In genomic region chr2L:6356686-6357362, dm6 we compare ENCODE assay signal across 5 fruit fly cellular contexts.
TF ChIP-seq lines count a peak whose summit lies in the region.

No protein-coding gene starts in this region.

- peak; percentile 89 to 91 for TF ChIP-seq CTCF in S2 (optimal IDR thresholded peaks at IDR 0.05; lab: Kevin White, UChicago)
- TF ChIP-seq CTCF in whole organism, embryonic (GFP tag; optimal IDR thresholded peaks at IDR 0.05; lab: Kevin White, UChicago) = peak; percentile 94

TF ChIP-seq in whole organism, embryonic, 481 proteins besides CTCF, POLR2A, EP300 and RAD21 (continues in another document):
- peak; percentile 45 for TF ChIP-seq ewg (GFP tag; optimal IDR thresholded peaks at IDR 0.05; lab: Kevin White, UChicago)
- no peak for TF ChIP-seq E2f2 (GFP tag; IDR thresholded peaks at IDR 0.05; lab: Robert Waterston, UW)
- TF ChIP-seq Opbp (GFP tag; IDR thresholded peaks at IDR 0.05; lab: Robert Waterston, UW; ENCODE audit: partially characterized antibody) = peak; percentile 60; the same call in 2 of the 3 replicates
- TF ChIP-seq sna (GFP tag; IDR thresholded peaks at IDR 0.05; lab: Robert Waterston, UW; ENCODE audit: partially characterized antibody) = no peak
- TF ChIP-seq B-H2 (GFP tag; optimal IDR thresholded peaks at IDR 0.05; lab: Kevin White, UChicago) = peak; percentile 14
- TF ChIP-seq inv (GFP tag; IDR thresholded peaks at IDR 0.05; lab: Robert Waterston, UW; ENCODE audit: partially characterized antibody) = no peak
- no peak for TF ChIP-seq HLH54F (GFP tag; optimal IDR thresholded peaks at IDR 0.05; lab: Kevin White, UChicago)
- peak; percentile 87 for TF ChIP-seq sens (GFP tag; lab: Kevin White, UChicago)
- no peak for TF ChIP-seq CG6272 (GFP tag; IDR thresholded peaks at IDR 0.05; lab: Robert Waterston, UW)
- TF ChIP-seq CG4617 (GFP tag; optimal IDR thresholded peaks at IDR 0.05; lab: Kevin White, UChicago; ENCODE audit: borderline replicate concordance) = no peak
- TF ChIP-seq Sox100B (GFP tag; optimal IDR thresholded peaks at IDR 0.05; lab: Kevin White, UChicago) = peak; percentile 28
- no peak for TF ChIP-seq klu (GFP tag; IDR thresholded peaks at IDR 0.05; lab: Robert Waterston, UW)
- peak; percentile 37 for TF ChIP-seq fd96Cb (tag; optimal IDR thresholded peaks at IDR 0.05; lab: Kevin White, UChicago)
- TF ChIP-seq pnt (GFP tag; optimal IDR thresholded peaks at IDR 0.05; lab: Kevin White, UChicago) = no peak
- no peak for TF ChIP-seq oc (tag; optimal IDR thresholded peaks at IDR 0.05; lab: Kevin White, UChicago)
- TF ChIP-seq zen (tag; optimal IDR thresholded peaks at IDR 0.05; lab: Kevin White, UChicago) = peak; percentile 68
- no peak for TF ChIP-seq Side (GFP tag; optimal IDR thresholded peaks at IDR 0.05; lab: Kevin White, UChicago)
- TF ChIP-seq NFAT (GFP tag; IDR thresholded peaks at IDR 0.05; lab: Robert Waterston, UW) = peak; percentile 53; the same call in 1 of the 2 replicates
- no peak for TF ChIP-seq Bteb2 (GFP tag; optimal IDR thresholded peaks at IDR 0.05; lab: Kevin White, UChicago)
- TF ChIP-seq Lim3 (GFP tag; IDR thresholded peaks at IDR 0.05; lab: Robert Waterston, UW) = no peak
- peak; percentile 33 for TF ChIP-seq CG13296 (GFP tag; optimal IDR thresholded peaks at IDR 0.05; lab: Kevin White, UChicago)
- TF ChIP-seq Fer2 (tag; optimal IDR thresholded peaks at IDR 0.05; lab: Kevin White, UChicago) = no peak

TF ChIP-seq in whole organism, prepupa, 60 proteins besides CTCF, POLR2A, EP300 and RAD21 (continues in another document):
- TF ChIP-seq Sox102F (GFP tag; optimal IDR thresholded peaks at IDR 0.05; lab: Kevin White, UChicago) = no peak
- TF ChIP-seq CG32006 (GFP tag; optimal IDR thresholded peaks at IDR 0.05; lab: Kevin White, UChicago) = no peak
- TF ChIP-seq svp (GFP tag; lab: Kevin White, UChicago) = peak; percentile 30
- 0 out of 2 replicates have a peak, but pooled peaks have one; percentile 10 for TF ChIP-seq CG15336 (GFP tag; IDR thresholded peaks at IDR 0.05; lab: Robert Waterston, UW)
- no peak for TF ChIP-seq achi (GFP tag; optimal IDR thresholded peaks at IDR 0.05; lab: Kevin White, UChicago)
- no peak for TF ChIP-seq dsx (GFP tag; optimal IDR thresholded peaks at IDR 0.05; lab: Kevin White, UChicago; ENCODE audit: poor library complexity, severe bottlenecking)
- TF ChIP-seq Eip75B (GFP tag; optimal IDR thresholded peaks at IDR 0.05; lab: Kevin White, UChicago) = no peak
- TF ChIP-seq Hr38 (GFP tag; optimal IDR thresholded peaks at IDR 0.05; lab: Kevin White, UChicago) = no peak
- peak in 1 of 2 experiments; percentile 1 for TF ChIP-seq salr (GFP tag; optimal IDR thresholded peaks at IDR 0.05; lab: Kevin White, UChicago)
- no peak for TF ChIP-seq CG6276 (GFP tag; optimal IDR thresholded peaks at IDR 0.05; lab: Kevin White, UChicago)
- peak; percentile 5 for TF ChIP-seq topi (GFP tag; optimal IDR thresholded peaks at IDR 0.05; lab: Kevin White, UChicago)
- no peak for TF ChIP-seq Eip93F (GFP tag; optimal IDR thresholded peaks at IDR 0.05; lab: Kevin White, UChicago)
- peak; percentile 60 for TF ChIP-seq CG3919 (GFP tag; optimal IDR thresholded peaks at IDR 0.05; lab: Kevin White, UChicago)
- TF ChIP-seq CG6808 (GFP tag; optimal IDR thresholded peaks at IDR 0.05; lab: Kevin White, UChicago) = no peak
- TF ChIP-seq esn (GFP tag; optimal IDR thresholded peaks at IDR 0.05; lab: Kevin White, UChicago) = no peak
- no peak for TF ChIP-seq CG10631 (GFP tag; optimal IDR thresholded peaks at IDR 0.05; lab: Kevin White, UChicago)
- no peak for TF ChIP-seq CG4318 (GFP tag; optimal IDR thresholded peaks at IDR 0.05; lab: Kevin White, UChicago)
- TF ChIP-seq Ets21C (GFP tag; optimal IDR thresholded peaks at IDR 0.05; lab: Kevin White, UChicago) = no peak
- no peak for TF ChIP-seq spab (GFP tag; optimal IDR thresholded peaks at IDR 0.05; lab: Kevin White, UChicago)
- TF ChIP-seq CG16779 (tag; optimal IDR thresholded peaks at IDR 0.05; lab: Kevin White, UChicago) = no peak
- no peak for TF ChIP-seq fkh (GFP tag; optimal IDR thresholded peaks at IDR 0.05; lab: Kevin White, UChicago)
- no peak for TF ChIP-seq CG8632 (GFP tag; optimal IDR thresholded peaks at IDR 0.05; lab: Kevin White, UChicago)
- no peak for TF ChIP-seq Ets96B (tag; optimal IDR thresholded peaks at IDR 0.05; lab: Kevin White, UChicago)
- TF ChIP-seq CG11294 (GFP tag; IDR thresholded peaks at IDR 0.05; lab: Robert Waterston, UW) = no peak

TF ChIP-seq in whole organism, pupa, 21 proteins besides CTCF, POLR2A, EP300 and RAD21:
- TF ChIP-seq CG14655 (GFP tag; optimal IDR thresholded peaks at IDR 0.05; lab: Kevin White, UChicago) (peak; percentile 48), Ets98B (GFP tag; IDR thresholded peaks at IDR 0.05; lab: Robert Waterston, UW) (no peak), CG8159 (tag; optimal IDR thresholded peaks at IDR 0.05; lab: Kevin White, UChicago) (peak; percentile 13), CG4496 (GFP tag; IDR thresholded peaks at IDR 0.05; lab: Robert Waterston, UW) (peak; percentile 56; the same call in 1 of the 3 replicates)

TF ChIP-seq in whole organism, wandering third instar larva, 38 proteins besides CTCF, POLR2A, EP300 and RAD21:
- TF ChIP-seq fru (GFP tag; optimal IDR thresholded peaks at IDR 0.05; lab: Kevin White, UChicago) = no peak
- TF ChIP-seq foxo (GFP tag; optimal IDR thresholded peaks at IDR 0.05; lab: Kevin White, UChicago) = peak in 1 of 2 experiments; percentile 3
- no peak for TF ChIP-seq pan (optimal IDR thresholded peaks at IDR 0.05; lab: Kevin White, UChicago)
- TF ChIP-seq dl (GFP tag; optimal IDR thresholded peaks at IDR 0.05; lab: Kevin White, UChicago; ENCODE audit: insufficient read depth in 1 of 2, partially characterized antibody in 2 of 2) = no peak
- no peak for TF ChIP-seq Abd-B (GFP tag; optimal IDR thresholded peaks at IDR 0.05; lab: Kevin White, UChicago)
- TF ChIP-seq Myc (optimal IDR thresholded peaks at IDR 0.05; lab: Kevin White, UChicago) = peak; percentile 68
- TF ChIP-seq Hr83 (GFP tag; optimal IDR thresholded peaks at IDR 0.05; lab: Kevin White, UChicago; ENCODE audit: poor library complexity, severe bottlenecking) = no peak
TF ChIP-seq in whole organism, wandering third instar larva: peak in this region for 2.
